Worm (Caenorhabditis elegans) whole organism, early embryonic: Measurements from ENCODE around the gene tag-280.

Experiments used
- B0310.2 ChIP-seq: sonication (generic microtip); optimal IDR thresholded peaks from 2 replicates; lab custom pipeline; 2016; ENCODE audit warnings: mild to moderate bottlenecking, missing genetic modification characterization, missing compliant biosample characterization
- F13C5.2 ChIP-seq: sonication (generic microtip); optimal IDR thresholded peaks from 2 replicates; lab custom pipeline; 2017; ENCODE audit warnings: mild to moderate bottlenecking, missing genetic modification characterization, inconsistent platforms, missing compliant biosample characterization
- aly-1 ChIP-seq: sonication (generic microtip); optimal IDR thresholded peaks from 2 replicates; lab custom pipeline; 2016; ENCODE audit warnings: missing genetic modification characterization, missing compliant biosample characterization
- ama-1 ChIP-seq: fragments of 150-350 bp; optimal IDR thresholded peaks from 2 replicates; lab custom pipeline; 2014
- ceh-36 ChIP-seq: sonication (generic microtip); optimal IDR thresholded peaks from 2 replicates; lab custom pipeline; 2016; ENCODE audit warnings: missing genetic modification characterization, inconsistent platforms, missing compliant biosample characterization
- ets-7 ChIP-seq: sonication (generic microtip); optimal IDR thresholded peaks from 2 replicates; lab custom pipeline; 2016; ENCODE audit warnings: missing genotype, missing genetic modification characterization, missing compliant biosample characterization
- flt-1 ChIP-seq: fragments of 200-800 bp; sonication (Bioruptor generic); IDR thresholded peaks from 2 replicates; pipeline ENCODE4 v1.3.6; 2022; ENCODE audit warnings: missing genetic modification characterization, missing compliant biosample characterization
- hmbx-1 ChIP-seq: sonication (generic microtip); optimal IDR thresholded peaks from 2 replicates; lab custom pipeline; 2016; ENCODE audit warnings: mild to moderate bottlenecking, missing genetic modification characterization, missing compliant biosample characterization
- hmg-4 ChIP-seq: fragments of 200-800 bp; sonication (Bioruptor generic); optimal IDR thresholded peaks from 2 replicates; lab custom pipeline; 2018; ENCODE audit warnings: mild to moderate bottlenecking, missing genetic modification characterization, missing compliant biosample characterization
- hnd-1 ChIP-seq: sonication (generic microtip); optimal IDR thresholded peaks from 2 replicates; lab custom pipeline; 2016; ENCODE audit warnings: missing genetic modification characterization, missing compliant biosample characterization
- scrt-1 ChIP-seq: fragments of 200-800 bp; sonication (Bioruptor generic); IDR thresholded peaks from 2 replicates; pipeline ENCODE4 v1.3.6; 2022; ENCODE audit warnings: missing genetic modification characterization, missing compliant biosample characterization
- sea-1 ChIP-seq: fragments of 200-800 bp; sonication (Bioruptor generic); conservative IDR thresholded peaks from 2 replicates; pipeline ENCODE4 v1.3.6; 2022; ENCODE audit warnings: missing genetic modification characterization, missing compliant biosample characterization
- tbx-11 ChIP-seq: fragments of 200-800 bp; sonication (Bioruptor generic); IDR thresholded peaks from 2 replicates; pipeline ENCODE4 v1.3.6; 2022; ENCODE audit warnings: missing genetic modification characterization, missing compliant biosample characterization
- tra-4 ChIP-seq: sonication (generic microtip); optimal IDR thresholded peaks from 2 replicates; lab custom pipeline; 2017; ENCODE audit warnings: missing genetic modification characterization, missing compliant biosample characterization

DNA sequence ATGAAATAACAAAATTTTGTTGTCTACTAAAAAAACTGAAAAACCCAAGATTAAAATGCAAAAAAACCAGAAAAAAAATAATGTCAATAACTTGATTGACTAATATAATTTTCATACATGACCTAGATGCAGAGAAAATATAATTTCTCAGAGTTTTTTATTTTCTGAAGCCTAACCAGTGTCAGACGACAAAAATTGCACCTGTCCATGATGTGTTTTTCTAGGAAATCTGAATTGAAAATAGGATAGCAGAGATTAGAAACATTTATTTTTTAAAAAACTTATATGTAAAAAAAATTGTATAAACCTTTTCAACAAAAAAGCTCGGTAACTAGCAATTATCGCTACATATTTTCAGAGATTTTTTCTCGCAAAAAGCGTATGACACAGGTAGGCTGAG is 42.5 kb upstream of the tag-280 start:
- TF ChIP-seq ama-1 (lab: Kevin White, UChicago) (no peak), sea-1 (no peak), tra-4 (tag; lab: Kevin White, UChicago) (no peak), aly-1 (tag; lab: Kevin White, UChicago) (no peak), flt-1 (GFP tag; lab: Robert Waterston, UW) (no peak), tbx-11 (GFP tag; lab: Robert Waterston, UW) (no peak), hmbx-1 (no peak), hmg-4 (no peak), scrt-1 (no peak), F13C5.2 (no peak), hnd-1 (no peak), ets-7 (tag; lab: Kevin White, UChicago) (no peak), B0310.2 (tag; lab: Kevin White, UChicago) (no peak), ceh-36 (tag; lab: Kevin White, UChicago) (no peak)
